Worm (Caenorhabditis elegans) whole organism, late embryonic: ENCODE results near the gene hmit-1.2.

Experiments
- C08G9.2 ChIP-seq: sonication (generic microtip); optimal IDR thresholded peaks from 2 replicates; lab custom pipeline; 2016; ENCODE audit warnings: mild to moderate bottlenecking, missing genetic modification characterization, moderate library complexity, missing compliant biosample characterization
- K09A11.1 ChIP-seq: sonication (generic microtip); optimal IDR thresholded peaks from 2 replicates; lab custom pipeline; 2017; ENCODE audit warnings: antibody characterized with exemption, mild to moderate bottlenecking, missing genetic modification characterization, missing compliant biosample characterization; ENCODE audit not compliant: insufficient read depth
- ama-1 ChIP-seq: fragments of 150-350 bp; optimal IDR thresholded peaks from 2 replicates; lab custom pipeline; 2014
- ceh-18 ChIP-seq: sonication (generic microtip); optimal IDR thresholded peaks from 2 replicates; lab custom pipeline; 2016; ENCODE audit warnings: missing genetic modification characterization, missing compliant biosample characterization
- ceh-19 ChIP-seq: fragments of 200-800 bp; sonication (Bioruptor generic); optimal IDR thresholded peaks from 2 replicates; lab custom pipeline; 2018; ENCODE audit warnings: mild to moderate bottlenecking, missing genetic modification characterization, missing compliant biosample characterization
- ceh-30 ChIP-seq: fragments of 150-350 bp; optimal IDR thresholded peaks from 2 replicates; lab custom pipeline; 2014; ENCODE audit warnings: missing biosample characterization, missing genetic modification characterization
- ceh-34 ChIP-seq: sonication (generic microtip); optimal IDR thresholded peaks from 2 replicates; lab custom pipeline; 2016; ENCODE audit warnings: mild to moderate bottlenecking, missing genetic modification characterization, missing compliant biosample characterization
- ceh-45 ChIP-seq: fragments of 200-800 bp; sonication (Bioruptor generic); IDR thresholded peaks from 2 replicates; pipeline ENCODE4 v1.3.6; 2022; ENCODE audit warnings: missing genetic modification reagents, missing genetic modification characterization, missing compliant biosample characterization
- ceh-9 ChIP-seq: sonication (generic microtip); optimal IDR thresholded peaks from 2 replicates; lab custom pipeline; 2016; ENCODE audit warnings: mild to moderate bottlenecking, missing genetic modification characterization, inconsistent platforms, missing compliant biosample characterization
- che-1 ChIP-seq: sonication (generic microtip); optimal IDR thresholded peaks from 2 replicates; lab custom pipeline; 2016; ENCODE audit warnings: mild to moderate bottlenecking, missing genetic modification characterization, missing compliant biosample characterization
- dmd-4 ChIP-seq: sonication (generic microtip); optimal IDR thresholded peaks from 2 replicates; lab custom pipeline; 2016; ENCODE audit warnings: borderline replicate concordance, missing genetic modification characterization, missing compliant biosample characterization
- elt-2 ChIP-seq: sonication (generic microtip); optimal IDR thresholded peaks from 2 replicates; lab custom pipeline; 2016; ENCODE audit warnings: missing genetic modification reagents, missing genetic modification characterization, missing compliant biosample characterization
- eyg-1 ChIP-seq: sonication (generic microtip); optimal IDR thresholded peaks from 2 replicates; lab custom pipeline; 2016; ENCODE audit warnings: missing genotype, missing genetic modification characterization, missing compliant biosample characterization
- fax-1 ChIP-seq: sonication (generic microtip); optimal IDR thresholded peaks from 2 replicates; lab custom pipeline; 2016; ENCODE audit warnings: missing genotype, missing genetic modification characterization, missing compliant biosample characterization
- fkh-10 ChIP-seq: fragments of 150-350 bp; optimal IDR thresholded peaks from 2 replicates; lab custom pipeline; 2014; ENCODE audit warnings: missing biosample characterization, missing genetic modification reagents, missing genetic modification characterization
- fkh-6 ChIP-seq: sonication (generic microtip); optimal IDR thresholded peaks from 2 replicates; lab custom pipeline; 2016; ENCODE audit warnings: missing genetic modification characterization, missing compliant biosample characterization
- gmeb-2 ChIP-seq: sonication (generic microtip); optimal IDR thresholded peaks from 2 replicates; lab custom pipeline; 2016; ENCODE audit warnings: missing genetic modification characterization, inconsistent platforms, missing compliant biosample characterization
- hlh-15 ChIP-seq: sonication (generic microtip); optimal IDR thresholded peaks from 2 replicates; lab custom pipeline; 2016; ENCODE audit warnings: missing genetic modification characterization, missing compliant biosample characterization
- hlh-6 ChIP-seq: sonication (generic microtip); optimal IDR thresholded peaks from 2 replicates; lab custom pipeline; 2016; ENCODE audit warnings: missing genotype, missing genetic modification characterization, missing compliant biosample characterization
- hlh-8 ChIP-seq: sonication (generic microtip); optimal IDR thresholded peaks from 2 replicates; lab custom pipeline; 2016; ENCODE audit warnings: missing genotype, missing genetic modification characterization, missing compliant biosample characterization
- lim-6 ChIP-seq: sonication (generic microtip); optimal IDR thresholded peaks from 2 replicates; lab custom pipeline; 2016; ENCODE audit warnings: missing genetic modification characterization, missing compliant biosample characterization
- nfya-1 ChIP-seq: sonication (generic microtip); optimal IDR thresholded peaks from 2 replicates; lab custom pipeline; 2017; ENCODE audit warnings: missing genetic modification characterization, mild to moderate bottlenecking, missing compliant biosample characterization, antibody characterized with exemption, moderate library complexity
- nhr-232 ChIP-seq: sonication (generic microtip); optimal IDR thresholded peaks from 2 replicates; lab custom pipeline; 2016; ENCODE audit warnings: missing genetic modification characterization, missing compliant biosample characterization
- npax-4 ChIP-seq: sonication (generic microtip); optimal IDR thresholded peaks from 2 replicates; lab custom pipeline; 2016; ENCODE audit warnings: missing genetic modification characterization, missing compliant biosample characterization
- odd-2 ChIP-seq: sonication (generic microtip); optimal IDR thresholded peaks from 2 replicates; lab custom pipeline; 2017; ENCODE audit warnings: antibody characterized with exemption, mild to moderate bottlenecking, missing genetic modification characterization, missing compliant biosample characterization
- pax-1 ChIP-seq: fragments of 150-350 bp; optimal IDR thresholded peaks from 2 replicates; lab custom pipeline; 2014; ENCODE audit warnings: missing biosample characterization, missing genetic modification characterization
- rnt-1 ChIP-seq: sonication (generic microtip); optimal IDR thresholded peaks from 2 replicates; lab custom pipeline; 2016; ENCODE audit warnings: missing genetic modification characterization, missing compliant biosample characterization
- sdc-2 ChIP-seq: sonication (generic microtip); optimal IDR thresholded peaks from 2 replicates; lab custom pipeline; 2016; ENCODE audit warnings: missing genotype, missing genetic modification characterization, missing compliant biosample characterization
- sox-2 ChIP-seq: fragments of 200-800 bp; sonication (Bioruptor generic); IDR thresholded peaks from 2 replicates; pipeline ENCODE4 v1.3.6; 2022; ENCODE audit warnings: missing genetic modification reagents, missing genetic modification characterization, missing compliant biosample characterization
- sox-4 ChIP-seq: sonication (generic microtip); optimal IDR thresholded peaks from 2 replicates; lab custom pipeline; 2017; ENCODE audit warnings: mild to moderate bottlenecking, missing genetic modification characterization, inconsistent platforms, missing compliant biosample characterization
- tbx-7 ChIP-seq: sonication (generic microtip); optimal IDR thresholded peaks from 2 replicates; lab custom pipeline; 2016; ENCODE audit warnings: missing genotype, missing genetic modification characterization, missing compliant biosample characterization
- unc-3 ChIP-seq, 2 experiments: fragments of 200-800 bp in 1 of 2; sonication (Bioruptor generic) in 1 of 2; sonication (generic microtip) in 1 of 2; conservative IDR thresholded peaks in 1 of 2; optimal IDR thresholded peaks in 1 of 2; 2 replicates each; pipeline versions ENCODE4 v1.3.6 to Lab custom; 2016 to 2022; ENCODE audit warnings: missing compliant biosample characterization in 2 of 2, missing genetic modification characterization in 2 of 2, missing genetic modification reagents in 1 of 2
- unc-42 ChIP-seq: sonication (generic microtip); optimal IDR thresholded peaks from 2 replicates; lab custom pipeline; 2016; ENCODE audit warnings: missing genotype, missing genetic modification characterization, missing compliant biosample characterization
- unc-55 ChIP-seq: sonication (generic microtip); optimal IDR thresholded peaks from 2 replicates; lab custom pipeline; 2017; ENCODE audit warnings: missing biosample characterization, missing genetic modification reagents, missing genetic modification characterization

Gene hmit-1.2

ce11 chrV:18536015-18536414 is 11.5 kb downstream of the hmit-1.2 start:
- TF ChIP-seq gmeb-2 (no peak), odd-2 (tag; lab: Kevin White, UChicago) (no peak), pax-1 (tag; lab: Kevin White, UChicago) (no peak), nfya-1 (tag; lab: Kevin White, UChicago) (no peak), eyg-1 (tag; lab: Kevin White, UChicago) (no peak), unc-3 (GFP tag; conservative IDR thresholded peaks at IDR 0.05; lab: Robert Waterston, UW) (no peak), unc-3 (tag; optimal IDR thresholded peaks at IDR 0.05; lab: Kevin White, UChicago) (no peak), npax-4 (tag; lab: Kevin White, UChicago) (no peak), sox-4 (tag; lab: Kevin White, UChicago) (no peak), nhr-232 (no peak), ceh-45 (GFP tag; lab: Robert Waterston, UW) (no peak), tbx-7 (tag; lab: Kevin White, UChicago) (no peak)

ce11 chrV:18553750-18554149 is 29.2 kb downstream of the hmit-1.2 start, which contains the start of gene Y51A2D.8:
Gene Y51A2D.8 (minus strand): TSS chrV:18553850.
- no peak for TF ChIP-seq ceh-18 (tag; lab: Kevin White, UChicago)
- no peak for TF ChIP-seq hlh-8 (tag; lab: Kevin White, UChicago)
- no peak for TF ChIP-seq sox-2 (GFP tag; lab: Robert Waterston, UW)
- TF ChIP-seq, all 69 proteins: peak for 0

- no peak for TF ChIP-seq ceh-34 (tag; lab: Kevin White, UChicago)
- TF ChIP-seq ceh-18 (tag; lab: Kevin White, UChicago) = no peak
- no peak for TF ChIP-seq unc-55 (GFP tag; lab: Kevin White, UChicago)
- TF ChIP-seq elt-2 (tag; lab: Kevin White, UChicago) = no peak
- no peak for TF ChIP-seq che-1 (tag; lab: Kevin White, UChicago)
- TF ChIP-seq lim-6 = no peak
- no peak for TF ChIP-seq hlh-6 (tag; lab: Kevin White, UChicago)
- TF ChIP-seq unc-42 = no peak
- TF ChIP-seq pax-1 (tag; lab: Kevin White, UChicago) = no peak
- no peak for TF ChIP-seq fax-1
- no peak for TF ChIP-seq fkh-10 (GFP tag; lab: Kevin White, UChicago)
- TF ChIP-seq nfya-1 (tag; lab: Kevin White, UChicago) = no peak
Measured at ce11 chrV:18556488-18556887, 31.9 kb downstream of the hmit-1.2 start, which contains the start of the genes ttr-24 and ttr-25. Gene ttr-24 (minus strand): TSS chrV:18556643. Gene ttr-25 (plus strand): TSS chrV:18556714.

ce11 chrV:18560188-18560587 is 35.6 kb downstream of the hmit-1.2 start, which contains the start of gene ttr-26:
Gene ttr-26 (minus strand): TSS chrV:18560288.
- TF ChIP-seq ceh-9 (tag; lab: Kevin White, UChicago) = no peak
- no peak for TF ChIP-seq ama-1 (lab: Kevin White, UChicago)
- TF ChIP-seq C08G9.2 (tag; lab: Kevin White, UChicago) = no peak
- no peak for TF ChIP-seq ceh-45 (GFP tag; lab: Robert Waterston, UW)
- TF ChIP-seq ceh-19 (GFP tag; lab: Kevin White, UChicago) = no peak
- no peak for TF ChIP-seq rnt-1 (tag; lab: Kevin White, UChicago)
- no peak for TF ChIP-seq sdc-2
- TF ChIP-seq gmeb-2 = no peak
- no peak for TF ChIP-seq ceh-30 (tag; lab: Kevin White, UChicago)
- TF ChIP-seq eyg-1 (tag; lab: Kevin White, UChicago) = no peak
- TF ChIP-seq hlh-6 (tag; lab: Kevin White, UChicago) = no peak

- no peak for TF ChIP-seq fkh-6
- TF ChIP-seq dmd-4 (tag; lab: Kevin White, UChicago) = no peak
- no peak for TF ChIP-seq nhr-232
- TF ChIP-seq K09A11.1 (tag; lab: Kevin White, UChicago) = no peak
- TF ChIP-seq hlh-15 (tag; lab: Kevin White, UChicago) = no peak
- TF ChIP-seq, all 69 proteins: peak for 0
Measured at ce11 chrV:18560944-18561343, 36.4 kb downstream of the hmit-1.2 start.
